Worm (Caenorhabditis elegans) whole organism, L1 larva: Measurements from ENCODE around the gene lact-3.

Source experiments
- C16A3.4 ChIP-seq: fragments of 150-350 bp; optimal IDR thresholded peaks from 2 replicates; lab custom pipeline; 2014; ENCODE audit warnings: missing biosample characterization, missing genetic modification characterization
- dpl-1 ChIP-seq, 3 experiments: fragments of 150-350 bp in 2 of 3; sonication (generic microtip) in 1 of 3; optimal IDR thresholded peaks; 2 replicates each; lab custom pipeline; 2014 to 2017; ENCODE audit warnings: missing biosample characterization in 3 of 3, missing genetic modification characterization in 3 of 3, missing genetic modification reagents in 3 of 3
- dsc-1 ChIP-seq: sonication (generic microtip); optimal IDR thresholded peaks from 2 replicates; lab custom pipeline; 2016; ENCODE audit warnings: mild to moderate bottlenecking, missing genetic modification characterization, missing compliant biosample characterization
- elt-2 ChIP-seq: sonication (generic microtip); optimal IDR thresholded peaks from 2 replicates; lab custom pipeline; 2016; ENCODE audit warnings: missing genetic modification characterization, mild to moderate bottlenecking, inconsistent platforms, missing compliant biosample characterization, missing genetic modification reagents
- fos-1 ChIP-seq: fragments of 150-350 bp; optimal IDR thresholded peaks from 2 replicates; lab custom pipeline; 2014; ENCODE audit warnings: missing biosample characterization, missing genetic modification characterization
- grh-1 ChIP-seq: fragments of 200-800 bp; sonication (Bioruptor generic); IDR thresholded peaks from 2 replicates; pipeline ENCODE4 v1.3.6; 2022; ENCODE audit warnings: missing genetic modification reagents, missing genetic modification characterization, missing compliant biosample characterization
- nhr-76 ChIP-seq: sonication (generic microtip); optimal IDR thresholded peaks from 2 replicates; lab custom pipeline; 2017; ENCODE audit warnings: missing biosample characterization, missing genetic modification characterization
- skn-1 ChIP-seq: fragments of 150-350 bp; optimal IDR thresholded peaks from 2 replicates; lab custom pipeline; 2014; ENCODE audit warnings: missing biosample characterization, missing genetic modification characterization
- snpc-4 ChIP-seq: fragments of 150-350 bp; optimal IDR thresholded peaks from 2 replicates; lab custom pipeline; 2014; ENCODE audit warnings: missing biosample characterization, missing genetic modification characterization
- tbx-2 ChIP-seq: sonication (generic microtip); optimal IDR thresholded peaks from 2 replicates; lab custom pipeline; 2016; ENCODE audit warnings: missing genetic modification characterization, missing compliant biosample characterization
- ztf-11 ChIP-seq, 2 experiments: sonication (generic microtip); optimal IDR thresholded peaks; 2 replicates each; lab custom pipeline; 2016 to 2017; ENCODE audit warnings: missing genetic modification characterization in 2 of 2, missing biosample characterization in 1 of 2, missing compliant biosample characterization in 1 of 2
- ztf-4 ChIP-seq: fragments of 150-350 bp; optimal IDR thresholded peaks from 2 replicates; lab custom pipeline; 2014; ENCODE audit warnings: missing biosample characterization, missing genetic modification characterization

- TF ChIP-seq ztf-11 (tag; optimal IDR thresholded peaks at IDR 0.05; lab: Kevin White, UChicago): no peak
- no peak for TF ChIP-seq fos-1 (tag; lab: Kevin White, UChicago)
- TF ChIP-seq nhr-76 (tag; lab: Kevin White, UChicago): no peak
- TF ChIP-seq tbx-2 (tag; lab: Kevin White, UChicago): no peak
- no peak for TF ChIP-seq dsc-1 (tag; lab: Kevin White, UChicago)
- no peak for TF ChIP-seq dpl-1 (GFP tag; optimal IDR thresholded peaks at IDR 0.05; lab: Kevin White, UChicago)
- TF ChIP-seq skn-1 (tag; lab: Kevin White, UChicago): no peak
- TF ChIP-seq snpc-4 (tag; lab: Kevin White, UChicago): no peak
- TF ChIP-seq grh-1 (GFP tag; lab: Robert Waterston, UW): no peak
- no peak for TF ChIP-seq ztf-4 (tag; lab: Kevin White, UChicago)
- TF ChIP-seq elt-2 (tag; lab: Kevin White, UChicago): no peak
- TF ChIP-seq C16A3.4 (tag; lab: Kevin White, UChicago): no peak
These were observed 49.4 kb upstream of the lact-3 start, which contains the start of gene col-80 for ce11 chrII:10706901-10707300.
